Worm (Caenorhabditis elegans): ENCODE results near the gene nhr-14.

Gene nhr-14

DNA sequence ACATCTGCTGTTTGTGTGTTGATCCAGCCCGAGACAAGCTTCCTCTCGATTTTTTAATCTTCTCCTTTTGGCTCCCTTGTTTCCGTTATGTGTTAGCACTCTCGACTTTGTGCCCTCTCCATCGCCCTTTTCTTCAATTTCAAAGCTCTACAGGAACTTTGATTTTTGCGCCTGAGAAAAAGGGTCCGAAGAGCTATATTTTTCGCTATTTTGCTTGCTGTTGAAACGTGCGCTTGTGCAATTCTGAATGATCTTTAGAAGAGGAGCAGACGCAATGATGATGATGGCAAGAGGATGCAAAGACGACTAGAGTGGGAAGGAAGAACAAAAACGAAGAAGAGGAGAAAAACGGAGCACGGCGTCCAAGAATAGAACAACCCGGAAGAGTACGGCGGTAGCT, 5.7 kb upstream of the nhr-14 start:
- no peak for TF ChIP-seq egl-27 (tag; optimal IDR thresholded peaks at IDR 0.05)
- peak; percentile 44 for TF ChIP-seq lin-39 (tag; optimal IDR thresholded peaks at IDR 0.05)
- TF ChIP-seq ceh-9 (tag; optimal IDR thresholded peaks at IDR 0.05): no peak
- TF ChIP-seq nfya-1 (tag; optimal IDR thresholded peaks at IDR 0.05; ENCODE audit: insufficient read depth): peak; percentile 37
- no peak for TF ChIP-seq snpc-4 (tag; optimal IDR thresholded peaks at IDR 0.05)
- peak; percentile 42 for TF ChIP-seq fkh-10 (GFP tag; optimal IDR thresholded peaks at IDR 0.05)
- peak; percentile 9 for TF ChIP-seq egl-5 (tag; optimal IDR thresholded peaks at IDR 0.05)
- TF ChIP-seq ztf-11 (tag; optimal IDR thresholded peaks at IDR 0.05): no peak

DNA sequence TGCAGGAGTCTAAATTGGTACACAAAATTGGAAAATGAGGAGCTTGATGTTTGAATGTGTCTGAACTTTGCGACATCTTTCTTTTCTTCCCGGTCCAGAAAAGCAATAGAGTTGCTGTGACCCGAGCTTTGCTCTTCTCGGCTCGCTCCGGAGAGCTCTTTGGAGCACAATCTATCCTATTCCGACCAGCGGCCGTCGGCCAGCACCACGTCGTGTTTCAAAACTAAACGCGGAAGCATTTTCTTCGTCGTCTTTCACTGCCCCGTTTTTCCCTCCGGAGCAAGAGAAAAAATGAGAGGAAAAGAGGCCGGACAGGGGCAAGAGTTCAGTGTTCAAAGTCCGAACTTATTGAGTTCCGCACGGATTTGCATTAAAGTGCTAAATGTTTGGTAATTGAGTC, 3.1 kb upstream of the nhr-14 start:
- TF ChIP-seq nfya-1 (tag; optimal IDR thresholded peaks at IDR 0.05; ENCODE audit: insufficient read depth) (peak; percentile 41), fkh-10 (GFP tag; optimal IDR thresholded peaks at IDR 0.05) (peak; percentile 25), tbx-2 (tag; optimal IDR thresholded peaks at IDR 0.05) (peak; percentile 6), mdl-1 (tag; optimal IDR thresholded peaks at IDR 0.05) (no peak)

- TF ChIP-seq nhr-25 (tag; optimal IDR thresholded peaks at IDR 0.05) (peak; percentile 99), pqm-1 (tag; optimal IDR thresholded peaks at IDR 0.05) (no peak), nhr-67 (tag; optimal IDR thresholded peaks at IDR 0.05) (no peak), pha-4 (tag; optimal IDR thresholded peaks at IDR 0.05) (no peak), nhr-237 (tag; optimal IDR thresholded peaks at IDR 0.05) (no peak), daf-12 (tag; optimal IDR thresholded peaks at IDR 0.05) (no peak), aly-2 (tag; optimal IDR thresholded peaks at IDR 0.05) (no peak), R02D3.7 (tag; optimal IDR thresholded peaks at IDR 0.05) (peak; percentile 24), jun-1 (tag; optimal IDR thresholded peaks at IDR 0.05) (peak; percentile 59), snpc-4 (tag; optimal IDR thresholded peaks at IDR 0.05) (peak; percentile 63), sea-2 (GFP tag; optimal IDR thresholded peaks at IDR 0.05) (no peak), ceh-28 (tag; optimal IDR thresholded peaks at IDR 0.05) (peak; percentile 79), hmg-11 (tag; optimal IDR thresholded peaks at IDR 0.05) (peak; percentile 5), nhr-28 (tag; optimal IDR thresholded peaks at IDR 0.05) (no peak), egl-27 (tag; optimal IDR thresholded peaks at IDR 0.05) (no peak), eor-1 (tag; optimal IDR thresholded peaks at IDR 0.05) (no peak), fkh-2 (tag; optimal IDR thresholded peaks at IDR 0.05) (no peak), nhr-77 (tag; optimal IDR thresholded peaks at IDR 0.05) (no peak), elt-2 (tag; optimal IDR thresholded peaks at IDR 0.05) (peak; percentile 74), nhr-23 (tag; optimal IDR thresholded peaks at IDR 0.05) (peak; percentile 98), ceh-16 (tag; optimal IDR thresholded peaks at IDR 0.05) (no peak), mml-1 (tag; optimal IDR thresholded peaks at IDR 0.05) (no peak), mdl-1 (tag; optimal IDR thresholded peaks at IDR 0.05) (peak; percentile 74), unc-39 (tag; optimal IDR thresholded peaks at IDR 0.05) (no peak), ceh-82 (tag; optimal IDR thresholded peaks at IDR 0.05) (peak; percentile 5), nhr-11 (tag; optimal IDR thresholded peaks at IDR 0.05) (no peak), elt-3 (tag; optimal IDR thresholded peaks at IDR 0.05) (peak in 2 of 3 experiments; percentile 77 to 90), skn-1 (tag; optimal IDR thresholded peaks at IDR 0.05) (no peak), egl-5 (tag; optimal IDR thresholded peaks at IDR 0.05) (no peak), ama-1 (optimal IDR thresholded peaks at IDR 0.05) (peak; percentile 39), lin-39 (tag; optimal IDR thresholded peaks at IDR 0.05) (no peak), tbx-2 (tag; optimal IDR thresholded peaks at IDR 0.05) (peak; percentile 88), fos-1 (tag; optimal IDR thresholded peaks at IDR 0.05) (no peak), nfya-1 (tag; optimal IDR thresholded peaks at IDR 0.05; ENCODE audit: insufficient read depth) (peak; percentile 66), nhr-76 (tag; optimal IDR thresholded peaks at IDR 0.05) (peak; percentile 46), zag-1 (tag; optimal IDR thresholded peaks at IDR 0.05) (no peak), ceh-9 (tag; optimal IDR thresholded peaks at IDR 0.05) (no peak), nhr-43 (tag; optimal IDR thresholded peaks at IDR 0.05; ENCODE audit: poor library complexity, severe bottlenecking) (peak; percentile 99), lsy-12 (tag; optimal IDR thresholded peaks at IDR 0.05) (peak; percentile 81), unc-62 (GFP tag; optimal IDR thresholded peaks at IDR 0.05) (peak; percentile 91), ztf-4 (tag; optimal IDR thresholded peaks at IDR 0.05) (peak; percentile 59), ZK546.5 (tag; optimal IDR thresholded peaks at IDR 0.05) (no peak), elt-1 (tag; optimal IDR thresholded peaks at IDR 0.05) (peak; percentile 47), ztf-11 (tag; optimal IDR thresholded peaks at IDR 0.05) (no peak), lin-15B (tag; optimal IDR thresholded peaks at IDR 0.05) (no peak), nhr-12 (tag; optimal IDR thresholded peaks at IDR 0.05) (no peak), fkh-10 (GFP tag; optimal IDR thresholded peaks at IDR 0.05) (no peak)
Measured at ce11 chrX:8477048-8477806, 1.2 kb upstream of the nhr-14 start.
